Worm (Caenorhabditis elegans): ENCODE measurements around the gene gei-8.
A peak's percentile ranks its signal among the peaks of the same experiment; 100 is the strongest.

The gei-8 gene

DNA sequence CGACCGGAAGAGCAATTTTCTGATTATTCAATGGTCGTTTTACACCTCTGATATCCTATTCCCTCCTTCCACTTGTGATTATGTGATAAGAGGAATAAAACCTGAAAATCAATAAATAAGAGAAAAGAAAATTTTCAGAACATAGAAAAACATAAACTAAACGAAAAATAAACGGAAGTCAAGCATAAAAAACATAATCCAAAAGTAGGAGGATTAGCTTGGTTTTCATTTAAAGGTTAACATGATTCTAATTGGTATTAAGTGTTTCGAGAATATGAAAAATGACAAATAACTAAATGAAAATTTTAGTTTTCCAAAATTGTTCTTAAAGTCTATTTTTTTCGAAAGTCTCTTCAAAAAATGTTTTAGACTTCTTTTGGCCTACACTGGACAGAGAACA, at the start of gene gei-8:
TSS of gene gei-8 (minus strand) at position 101 of the 400 bp plus-strand sequence.
- TF ChIP-seq hlh-1 (tag; optimal IDR thresholded peaks at IDR 0.05), result no peak
- TF ChIP-seq elt-3 (tag; optimal IDR thresholded peaks at IDR 0.05), result no peak
- TF ChIP-seq snpc-4 (tag; optimal IDR thresholded peaks at IDR 0.05), result no peak
- no peak for TF ChIP-seq ceh-39 (tag; optimal IDR thresholded peaks at IDR 0.05)
- no peak for TF ChIP-seq lin-32 (GFP tag; optimal IDR thresholded peaks at IDR 0.05)
- TF ChIP-seq bed-3 (GFP tag; optimal IDR thresholded peaks at IDR 0.05), result no peak
- no peak for TF ChIP-seq M03D4.4 (tag; optimal IDR thresholded peaks at IDR 0.05)

DNA sequence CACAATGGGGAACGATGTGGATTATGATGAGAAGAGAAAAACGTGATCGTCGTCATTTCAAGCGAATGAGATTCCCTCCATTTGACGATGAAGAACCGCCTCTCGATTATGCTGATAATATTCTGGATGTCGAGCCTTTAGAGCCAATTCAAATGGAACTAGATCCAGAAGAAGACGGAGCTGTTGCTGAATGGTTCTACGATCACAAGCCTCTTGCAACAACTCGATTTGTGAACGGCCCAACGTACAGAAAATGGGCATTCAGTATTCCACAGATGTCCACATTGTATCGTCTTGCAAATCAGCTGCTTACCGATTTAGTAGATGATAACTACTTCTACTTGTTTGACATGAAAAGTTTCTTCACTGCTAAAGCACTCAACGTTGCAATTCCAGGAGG, 43.7 kb upstream of the gei-8 start:
- no peak for TF ChIP-seq lin-32 (GFP tag; optimal IDR thresholded peaks at IDR 0.05)
- TF ChIP-seq nhr-237 (tag; optimal IDR thresholded peaks at IDR 0.05), result no peak
- no peak for TF ChIP-seq unc-120 (tag; optimal IDR thresholded peaks at IDR 0.05; ENCODE audit: poor library complexity, severe bottlenecking)
- no peak for TF ChIP-seq blmp-1 (tag; optimal IDR thresholded peaks at IDR 0.05)
- no peak for TF ChIP-seq zip-8 (tag; optimal IDR thresholded peaks at IDR 0.05)
- no peak for TF ChIP-seq nhr-28 (tag; optimal IDR thresholded peaks at IDR 0.05)
- no peak for TF ChIP-seq ces-1 (GFP tag; optimal IDR thresholded peaks at IDR 0.05)
- no peak for TF ChIP-seq pha-4 (tag; optimal IDR thresholded peaks at IDR 0.05)
- TF ChIP-seq ceh-83 (GFP tag; optimal IDR thresholded peaks at IDR 0.05), result no peak
- TF ChIP-seq cnd-1 (tag; optimal IDR thresholded peaks at IDR 0.05), result no peak
- no peak for TF ChIP-seq mab-5 (tag; optimal IDR thresholded peaks at IDR 0.05)
- no peak for TF ChIP-seq lin-13 (tag; optimal IDR thresholded peaks at IDR 0.05)
- no peak for TF ChIP-seq unc-39 (tag; optimal IDR thresholded peaks at IDR 0.05)
- TF ChIP-seq ham-2 (GFP tag; optimal IDR thresholded peaks at IDR 0.05), result no peak
- TF ChIP-seq tbx-8 (GFP tag; optimal IDR thresholded peaks at IDR 0.05), result no peak
- TF ChIP-seq mls-2 (tag; optimal IDR thresholded peaks at IDR 0.05), result no peak
- no peak for TF ChIP-seq lsy-2 (tag; optimal IDR thresholded peaks at IDR 0.05)
- TF ChIP-seq nhr-2 (tag; optimal IDR thresholded peaks at IDR 0.05), result no peak
- TF ChIP-seq elt-1 (tag; optimal IDR thresholded peaks at IDR 0.05; ENCODE audit: borderline replicate concordance, insufficient read depth), result no peak

DNA sequence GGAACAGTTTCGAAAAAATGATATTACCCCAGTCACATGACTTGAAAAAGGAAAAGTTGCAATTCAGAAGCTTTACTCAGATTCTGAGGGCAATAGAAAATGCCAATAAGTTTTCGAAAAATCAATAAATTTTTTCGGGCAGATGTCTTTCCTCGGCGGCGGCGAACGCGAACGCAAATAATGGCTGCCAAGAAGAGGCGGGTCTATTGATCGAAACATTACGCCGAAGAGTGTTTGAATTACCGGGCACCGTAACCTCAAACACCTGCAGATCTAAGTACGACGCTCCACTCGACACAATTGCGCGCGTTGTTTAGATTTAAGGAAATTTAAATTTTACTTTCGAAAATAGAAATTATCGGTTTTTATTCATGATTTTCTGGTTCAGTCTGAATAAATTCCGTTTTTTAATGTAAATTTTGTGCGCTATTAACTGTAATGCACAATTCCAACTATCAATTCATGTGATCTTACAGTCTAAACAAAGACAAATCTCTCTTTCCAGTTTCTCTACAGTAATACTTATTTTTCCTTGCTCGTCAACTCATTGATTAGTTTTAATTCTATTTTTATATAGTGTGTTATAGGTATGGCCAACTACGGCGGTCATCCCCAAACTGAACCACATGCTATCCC, 42.9 kb upstream of the gei-8 start, which contains the start of gene prp-8:
TSS of gene prp-8 (plus strand) at position 586 of the 636 bp plus-strand sequence.
- TF ChIP-seq mls-2 (tag; optimal IDR thresholded peaks at IDR 0.05), result no peak
- TF ChIP-seq pha-4 (tag; optimal IDR thresholded peaks at IDR 0.05), result peak; percentile 84
- TF ChIP-seq unc-62 (GFP tag; optimal IDR thresholded peaks at IDR 0.05), result no peak
- TF ChIP-seq lsy-2 (tag; optimal IDR thresholded peaks at IDR 0.05), result peak; percentile 97
- no peak for TF ChIP-seq nhr-76 (tag; optimal IDR thresholded peaks at IDR 0.05)
- peak; percentile 86 for TF ChIP-seq lin-13 (tag; optimal IDR thresholded peaks at IDR 0.05)
- peak; percentile 18 for TF ChIP-seq M03D4.4 (tag; optimal IDR thresholded peaks at IDR 0.05)
- peak; percentile 45 for TF ChIP-seq unc-120 (tag; optimal IDR thresholded peaks at IDR 0.05; ENCODE audit: poor library complexity, severe bottlenecking)
- TF ChIP-seq sptf-1 (tag; optimal IDR thresholded peaks at IDR 0.05), result peak; percentile 68
- no peak for TF ChIP-seq zip-8 (tag; optimal IDR thresholded peaks at IDR 0.05)
- no peak for TF ChIP-seq elt-3 (tag; optimal IDR thresholded peaks at IDR 0.05)
- no peak for TF ChIP-seq lin-32 (GFP tag; optimal IDR thresholded peaks at IDR 0.05)
- TF ChIP-seq ceh-43 (GFP tag; optimal IDR thresholded peaks at IDR 0.05), result peak; percentile 25
- TF ChIP-seq elt-1 (tag; optimal IDR thresholded peaks at IDR 0.05; ENCODE audit: borderline replicate concordance, insufficient read depth), result peak; percentile 38
- TF ChIP-seq nhr-2 (tag; optimal IDR thresholded peaks at IDR 0.05), result no peak
- TF ChIP-seq nhr-12 (tag; optimal IDR thresholded peaks at IDR 0.05), result no peak
- TF ChIP-seq drap-1 (GFP tag; optimal IDR thresholded peaks at IDR 0.05), result peak; percentile 17
- no peak for TF ChIP-seq bed-3 (GFP tag; optimal IDR thresholded peaks at IDR 0.05)
- peak; percentile 50 for TF ChIP-seq cnd-1 (tag; optimal IDR thresholded peaks at IDR 0.05)
- peak; percentile 43 for TF ChIP-seq hlh-1 (tag; optimal IDR thresholded peaks at IDR 0.05)
- no peak for TF ChIP-seq nhr-28 (tag; optimal IDR thresholded peaks at IDR 0.05)
- TF ChIP-seq sem-2 (GFP tag; optimal IDR thresholded peaks at IDR 0.05), result no peak
- TF ChIP-seq ceh-39 (tag; optimal IDR thresholded peaks at IDR 0.05), result peak; percentile 94
- no peak for TF ChIP-seq mab-5 (tag; optimal IDR thresholded peaks at IDR 0.05)
- TF ChIP-seq nhr-237 (tag; optimal IDR thresholded peaks at IDR 0.05), result no peak
- TF ChIP-seq blmp-1 (tag; optimal IDR thresholded peaks at IDR 0.05), result no peak
- no peak for TF ChIP-seq flh-1 (GFP tag; optimal IDR thresholded peaks at IDR 0.05)
- TF ChIP-seq unc-39 (tag; optimal IDR thresholded peaks at IDR 0.05), result no peak
- peak; percentile 87 for TF ChIP-seq mep-1 (tag; optimal IDR thresholded peaks at IDR 0.05)
